Fruit fly (Drosophila melanogaster) whole organism, embryonic: Measurements from ENCODE around the gene CG31174.

Experiments used
- CG10209 ChIP-seq: fragments of 200-800 bp; sonication (Bioruptor generic); optimal IDR thresholded peaks from 3 replicates; lab custom pipeline; 2017; ENCODE audit warnings: missing biosample characterization, mild to moderate bottlenecking, missing genetic modification characterization, missing genetic modification reagents
- CG10321 ChIP-seq: fragments of 200-800 bp; sonication (Bioruptor generic); IDR thresholded peaks from 2 replicates; pipeline ENCODE4 v1.3.6; 2022; ENCODE audit warnings: missing biosample characterization, missing genetic modification characterization
- CG10565 ChIP-seq: fragments of 200-800 bp; sonication (Bioruptor generic); optimal IDR thresholded peaks from 3 replicates; lab custom pipeline; 2016; ENCODE audit warnings: missing biosample characterization, mild to moderate bottlenecking, missing genetic modification characterization
- CG1233 ChIP-seq: fragments of 200-800 bp; sonication (Bioruptor generic); optimal IDR thresholded peaks from 4 replicates; lab custom pipeline; 2018; ENCODE audit warnings: missing biosample characterization, mild to moderate bottlenecking, missing genetic modification characterization
- CG12391 ChIP-seq: fragments of 200-800 bp; sonication (Bioruptor generic); optimal IDR thresholded peaks from 3 replicates; lab custom pipeline; 2018; ENCODE audit warnings: missing biosample characterization, mild to moderate bottlenecking, missing genetic modification characterization, moderate library complexity
- CG14050 ChIP-seq: fragments of 200-800 bp; sonication (Bioruptor generic); IDR thresholded peaks from 3 replicates; pipeline ENCODE4 v1.3.6; 2022; ENCODE audit warnings: missing biosample characterization, missing genetic modification characterization
- CG15269 ChIP-seq: fragments of 200-800 bp; sonication (Bioruptor generic); optimal IDR thresholded peaks from 2 replicates; lab custom pipeline; 2018; ENCODE audit warnings: missing biosample characterization, mild to moderate bottlenecking, missing genetic modification characterization, moderate library complexity
- CG16779 ChIP-seq: fragments of 200-800 bp; sonication (Bioruptor generic); IDR thresholded peaks from 2 replicates; pipeline ENCODE4 v1.3.6; 2022; ENCODE audit warnings: missing biosample characterization, missing genetic modification characterization
- CG17186 ChIP-seq: fragments of 200-800 bp; sonication (Bioruptor generic); optimal IDR thresholded peaks from 3 replicates; lab custom pipeline; 2017; ENCODE audit warnings: missing biosample characterization, missing genetic modification reagents, missing genetic modification characterization
- CG17568 ChIP-seq: fragments of 200-800 bp; sonication (Bioruptor generic); optimal IDR thresholded peaks from 2 replicates; lab custom pipeline; 2018; ENCODE audit warnings: missing biosample characterization, mild to moderate bottlenecking, missing genetic modification characterization, moderate library complexity
- CG17912 ChIP-seq: fragments of 200-800 bp; sonication (Bioruptor generic); optimal IDR thresholded peaks from 2 replicates; lab custom pipeline; 2018; ENCODE audit warnings: missing biosample characterization, mild to moderate bottlenecking, missing genetic modification characterization
- CG2199 ChIP-seq: fragments of 200-800 bp; sonication (Bioruptor generic); IDR thresholded peaks from 3 replicates; pipeline ENCODE4 v1.3.6; 2022; ENCODE audit warnings: missing biosample characterization, missing genetic modification characterization
- CG2678 ChIP-seq: fragments of 200-800 bp; sonication (Bioruptor generic); optimal IDR thresholded peaks from 3 replicates; lab custom pipeline; 2019; ENCODE audit warnings: missing biosample characterization, mild to moderate bottlenecking, missing genetic modification characterization, moderate library complexity
- CG2712 ChIP-seq: fragments of 200-800 bp; optimal IDR thresholded peaks from 3 replicates; lab custom pipeline; 2019; ENCODE audit warnings: missing biosample characterization, mild to moderate bottlenecking, missing genetic modification characterization, moderate library complexity
- CG31441 ChIP-seq: fragments of 200-800 bp; sonication (Bioruptor generic); IDR thresholded peaks from 2 replicates; pipeline ENCODE4 v1.3.6; 2022; ENCODE audit warnings: missing biosample characterization, missing genetic modification characterization
- CG34376 ChIP-seq: fragments of 200-800 bp; sonication (Bioruptor generic); optimal IDR thresholded peaks from 2 replicates; lab custom pipeline; 2018; ENCODE audit warnings: missing biosample characterization, mild to moderate bottlenecking, missing genetic modification characterization
- CG9727 ChIP-seq: fragments of 200-800 bp; sonication (Bioruptor generic); optimal IDR thresholded peaks from 3 replicates; lab custom pipeline; 2017; ENCODE audit warnings: missing biosample characterization, mild to moderate bottlenecking, missing genetic modification characterization
- CHES-1-like ChIP-seq: fragments of 200-800 bp; sonication (Bioruptor generic); optimal IDR thresholded peaks from 2 replicates; lab custom pipeline; 2016; ENCODE audit warnings: missing biosample characterization, missing genetic modification characterization
- CoRest ChIP-seq: fragments of 200-800 bp; sonication (Bioruptor generic); optimal IDR thresholded peaks from 3 replicates; lab custom pipeline; 2018; ENCODE audit warnings: missing biosample characterization, mild to moderate bottlenecking, missing genetic modification characterization, moderate library complexity
- CrebB ChIP-seq: fragments of 200-800 bp; sonication (Bioruptor generic); optimal IDR thresholded peaks from 3 replicates; lab custom pipeline; 2018; ENCODE audit warnings: missing biosample characterization, mild to moderate bottlenecking, missing genetic modification characterization
- Dfd ChIP-seq, 2 experiments: fragments of >200 bp; optimal IDR thresholded peaks; 2 replicates each; lab custom pipeline; 2017; ENCODE audit warnings: missing biosample characterization in 2 of 2, missing genetic modification characterization in 2 of 2
- Doc2 ChIP-seq: fragments of 200-800 bp; sonication (Bioruptor generic); IDR thresholded peaks from 2 replicates; pipeline ENCODE4 v1.3.6; 2022; ENCODE audit warnings: missing biosample characterization, missing genetic modification characterization
- Doc3 ChIP-seq: fragments of 200-800 bp; sonication (Bioruptor generic); IDR thresholded peaks from 3 replicates; pipeline ENCODE4 v1.3.6; 2022; ENCODE audit warnings: missing biosample characterization, missing genetic modification characterization; ENCODE audit not compliant: partially characterized antibody
- Dp ChIP-seq: fragments of 200-800 bp; sonication (Bioruptor generic); optimal IDR thresholded peaks from 2 replicates; lab custom pipeline; 2018; ENCODE audit warnings: missing biosample characterization, mild to moderate bottlenecking, missing genetic modification characterization, moderate library complexity
- Drgx ChIP-seq: fragments of 200-800 bp; sonication (Bioruptor generic); IDR thresholded peaks from 2 replicates; pipeline ENCODE4 v1.3.6; 2022; ENCODE audit warnings: missing biosample characterization, missing genetic modification characterization
- ERR ChIP-seq: fragments of 200-800 bp; sonication (Bioruptor generic); optimal IDR thresholded peaks from 2 replicates; lab custom pipeline; 2016; ENCODE audit warnings: missing biosample characterization, missing genetic modification characterization
- Hmr ChIP-seq: fragments of 200-800 bp; sonication (Bioruptor generic); optimal IDR thresholded peaks from 3 replicates; lab custom pipeline; 2017; ENCODE audit warnings: mild to moderate bottlenecking, missing biosample characterization, missing genetic modification reagents, missing genetic modification characterization
- NC2α ChIP-seq: fragments of 200-800 bp; sonication (Bioruptor generic); optimal IDR thresholded peaks from 2 replicates; lab custom pipeline; 2016; ENCODE audit warnings: missing biosample characterization, missing genetic modification characterization
- Nf-YC ChIP-seq: fragments of 200-800 bp; optimal IDR thresholded peaks from 3 replicates; lab custom pipeline; 2019; ENCODE audit warnings: missing biosample characterization, mild to moderate bottlenecking, missing genetic modification characterization, moderate library complexity
- PHDP ChIP-seq: fragments of 200-800 bp; sonication (Bioruptor generic); optimal IDR thresholded peaks from 3 replicates; lab custom pipeline; 2018; ENCODE audit warnings: missing biosample characterization, mild to moderate bottlenecking, missing genetic modification characterization, moderate library complexity
- Sry-β ChIP-seq: fragments of 200-800 bp; sonication (Bioruptor generic); optimal IDR thresholded peaks from 2 replicates; lab custom pipeline; 2018; ENCODE audit warnings: missing biosample characterization, mild to moderate bottlenecking, missing genetic modification characterization, moderate library complexity
- ato ChIP-seq: fragments of 200-800 bp; sonication (Bioruptor generic); IDR thresholded peaks from 2 replicates; pipeline ENCODE4 v1.3.6; 2022; ENCODE audit warnings: missing biosample characterization, missing genetic modification characterization; ENCODE audit not compliant: partially characterized antibody
- chn ChIP-seq: fragments of 200-800 bp; sonication (Bioruptor generic); optimal IDR thresholded peaks from 2 replicates; lab custom pipeline; 2016; ENCODE audit warnings: missing biosample characterization, missing genetic modification characterization
- dmrt11E ChIP-seq: fragments of 200-800 bp; sonication (Bioruptor generic); optimal IDR thresholded peaks from 3 replicates; lab custom pipeline; 2018; ENCODE audit warnings: missing biosample characterization, mild to moderate bottlenecking, missing genetic modification characterization, moderate library complexity
- fd102C ChIP-seq: fragments of 200-800 bp; sonication (Bioruptor generic); optimal IDR thresholded peaks from 2 replicates; lab custom pipeline; 2018; ENCODE audit warnings: missing biosample characterization, mild to moderate bottlenecking, missing genetic modification characterization, moderate library complexity
- fd96Cb ChIP-seq: fragments of 200-800 bp; sonication (Bioruptor generic); optimal IDR thresholded peaks from 2 replicates; lab custom pipeline; 2018; ENCODE audit warnings: missing biosample characterization, mild to moderate bottlenecking, missing genetic modification characterization, moderate library complexity
- gem ChIP-seq: fragments of 200-800 bp; sonication (Bioruptor generic); optimal IDR thresholded peaks from 2 replicates; lab custom pipeline; 2019; ENCODE audit warnings: missing biosample characterization, mild to moderate bottlenecking, missing genetic modification characterization, moderate library complexity
- grau ChIP-seq: fragments of 200-800 bp; optimal IDR thresholded peaks from 3 replicates; lab custom pipeline; 2019; ENCODE audit warnings: missing biosample characterization, mild to moderate bottlenecking, missing genetic modification characterization, moderate library complexity
- jigr1 ChIP-seq: fragments of 200-800 bp; sonication (Bioruptor generic); IDR thresholded peaks from 3 replicates; pipeline ENCODE4 v1.3.6; 2022; ENCODE audit warnings: missing biosample characterization, missing genetic modification characterization
- mld ChIP-seq: fragments of 200-800 bp; sonication (Bioruptor generic); IDR thresholded peaks from 3 replicates; pipeline ENCODE4 v1.3.6; 2022; ENCODE audit warnings: missing biosample characterization, missing genetic modification characterization; ENCODE audit not compliant: partially characterized antibody
- sd ChIP-seq: fragments of 200-800 bp; sonication (Bioruptor generic); optimal IDR thresholded peaks from 3 replicates; lab custom pipeline; 2018; ENCODE audit warnings: missing biosample characterization, mild to moderate bottlenecking, missing genetic modification characterization, moderate library complexity
- sens ChIP-seq: fragments of 200-800 bp; sonication (Bioruptor generic); peaks from one replicate; lab custom pipeline; 2016; ENCODE audit warnings: missing biosample characterization, missing genetic modification characterization
- seq ChIP-seq: fragments of 200-800 bp; sonication (Bioruptor generic); IDR thresholded peaks from 2 replicates; pipeline ENCODE4 v1.3.6; 2022; ENCODE audit warnings: missing biosample characterization, missing genetic modification characterization
- sim ChIP-seq: fragments of 200-800 bp; sonication (Bioruptor generic); IDR thresholded peaks from 2 replicates; pipeline ENCODE4 v1.3.6; 2022; ENCODE audit warnings: missing biosample characterization, missing genetic modification characterization
- ttk ChIP-seq: fragments of 200-800 bp; sonication (Bioruptor generic); IDR thresholded peaks from 2 replicates; pipeline ENCODE4 v2.1.2; 2022; ENCODE audit warnings: missing biosample characterization, missing genetic modification characterization
- tup ChIP-seq: fragments of 200-800 bp; sonication (Bioruptor generic); optimal IDR thresholded peaks from 2 replicates; lab custom pipeline; 2016; ENCODE audit warnings: missing biosample characterization, mild to moderate bottlenecking, missing genetic modification characterization, moderate library complexity
- wek ChIP-seq: fragments of 200-800 bp; sonication (Bioruptor generic); optimal IDR thresholded peaks from 3 replicates; lab custom pipeline; 2018; ENCODE audit warnings: missing biosample characterization, mild to moderate bottlenecking, missing genetic modification characterization, moderate library complexity
- zfh1 ChIP-seq: fragments of 200-800 bp; sonication (Bioruptor generic); IDR thresholded peaks from 3 replicates; pipeline ENCODE4 v1.3.6; 2022; ENCODE audit warnings: missing biosample characterization, missing genetic modification characterization

The CG31174 gene

DNA sequence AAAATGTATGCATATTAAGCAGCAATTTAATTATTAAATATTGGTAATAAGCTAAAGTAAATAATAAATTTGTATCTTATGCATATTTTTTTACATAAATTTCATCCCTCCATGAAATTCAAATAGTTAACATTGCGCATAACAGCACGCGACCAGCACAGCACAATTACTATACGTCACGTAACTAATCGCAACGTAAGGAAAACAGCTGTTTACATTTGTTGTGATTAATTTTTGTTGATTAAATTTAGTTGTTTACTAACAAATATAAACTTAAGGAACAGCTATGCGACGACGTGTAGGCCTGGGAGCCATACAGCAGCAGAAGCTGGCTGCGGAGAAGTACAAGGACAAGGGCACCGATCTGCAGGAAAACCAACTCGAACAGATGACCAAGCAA lies 4.3 kb downstream of the CG31174 start, which contains the start of gene lsn (continued):
- TF ChIP-seq CG17186 (GFP tag; lab: Kevin White, UChicago), result peak; percentile 99
- TF ChIP-seq seq (GFP tag; lab: Robert Waterston, UW), result no peak
- TF ChIP-seq ato (GFP tag; lab: Robert Waterston, UW), result no peak
- TF ChIP-seq jigr1 (GFP tag; lab: Robert Waterston, UW), result no peak
- TF ChIP-seq zfh1 (GFP tag; lab: Robert Waterston, UW), result no peak
- no peak for TF ChIP-seq ttk (GFP tag; lab: Robert Waterston, UW)
- no peak for TF ChIP-seq Doc3 (GFP tag; lab: Robert Waterston, UW)
- TF ChIP-seq CG31441 (GFP tag; lab: Robert Waterston, UW), result no peak
- TF ChIP-seq Dp (GFP tag; lab: Kevin White, UChicago), result peak; percentile 85
- peak; percentile 37 for TF ChIP-seq CG2678 (tag; lab: Kevin White, UChicago)
- TF ChIP-seq CG9727 (GFP tag; lab: Kevin White, UChicago), result no peak
- no peak for TF ChIP-seq CG16779 (GFP tag; lab: Robert Waterston, UW)
- no peak for TF ChIP-seq NC2α
- no peak for TF ChIP-seq ERR (GFP tag; lab: Kevin White, UChicago)
- TF ChIP-seq CG2712, result peak; percentile 2
- TF ChIP-seq CG10565 (GFP tag; lab: Kevin White, UChicago), result no peak
- no peak for TF ChIP-seq CG14050 (GFP tag; lab: Robert Waterston, UW)
- TF ChIP-seq CG12391, result peak; percentile 13
- TF ChIP-seq CrebB (tag; lab: Kevin White, UChicago), result peak; percentile 35
- peak; percentile 31 for TF ChIP-seq grau (tag; lab: Kevin White, UChicago)
- TF ChIP-seq PHDP (tag; lab: Kevin White, UChicago), result peak; percentile 71
- no peak for TF ChIP-seq fd96Cb (tag; lab: Kevin White, UChicago)
- no peak for TF ChIP-seq sim (GFP tag; lab: Robert Waterston, UW)
- TF ChIP-seq tup (GFP tag; lab: Kevin White, UChicago), result no peak
- TF ChIP-seq Hmr (GFP tag; lab: Kevin White, UChicago), result peak; percentile 11
- TF ChIP-seq Doc2 (GFP tag; lab: Robert Waterston, UW), result no peak
- peak; percentile 39 for TF ChIP-seq gem (tag; lab: Kevin White, UChicago)
- TF ChIP-seq CG17912 (GFP tag; lab: Kevin White, UChicago), result peak; percentile 27
- no peak for TF ChIP-seq Nf-YC (tag; lab: Kevin White, UChicago)
- TF ChIP-seq mld (GFP tag; lab: Robert Waterston, UW), result no peak
- TF ChIP-seq CG17568, result peak; percentile 73
- TF ChIP-seq CoRest (tag; lab: Kevin White, UChicago), result peak; percentile 32
- peak; percentile 65 for TF ChIP-seq sd (tag; lab: Kevin White, UChicago)
- TF ChIP-seq Dfd (GFP tag; optimal IDR thresholded peaks at IDR 0.05; lab: Kevin White, UChicago), result no peak
- peak; percentile 19 for TF ChIP-seq CG15269 (tag; lab: Kevin White, UChicago)
- TF ChIP-seq CG10209 (GFP tag; lab: Kevin White, UChicago), result peak; percentile 25
- no peak for TF ChIP-seq CG1233
- no peak for TF ChIP-seq Sry-β
- no peak for TF ChIP-seq CHES-1-like (GFP tag; lab: Kevin White, UChicago)
- TF ChIP-seq sens, result peak; percentile 49
- TF ChIP-seq CG2199 (GFP tag; lab: Robert Waterston, UW), result no peak
- TF ChIP-seq Drgx (GFP tag; lab: Robert Waterston, UW), result no peak
- TF ChIP-seq dmrt11E, result peak; percentile 18
- no peak for TF ChIP-seq CG10321 (GFP tag; lab: Robert Waterston, UW)
- TF ChIP-seq wek (GFP tag; lab: Kevin White, UChicago), result peak; percentile 46
- TF ChIP-seq CG34376 (GFP tag; lab: Kevin White, UChicago), result peak; percentile 37
- TF ChIP-seq fd102C (GFP tag; lab: Kevin White, UChicago), result no peak
- no peak for TF ChIP-seq chn (GFP tag; lab: Kevin White, UChicago)
